Fruit fly (Drosophila melanogaster): Measurements from ENCODE around the gene Pbp95.

DNA sequence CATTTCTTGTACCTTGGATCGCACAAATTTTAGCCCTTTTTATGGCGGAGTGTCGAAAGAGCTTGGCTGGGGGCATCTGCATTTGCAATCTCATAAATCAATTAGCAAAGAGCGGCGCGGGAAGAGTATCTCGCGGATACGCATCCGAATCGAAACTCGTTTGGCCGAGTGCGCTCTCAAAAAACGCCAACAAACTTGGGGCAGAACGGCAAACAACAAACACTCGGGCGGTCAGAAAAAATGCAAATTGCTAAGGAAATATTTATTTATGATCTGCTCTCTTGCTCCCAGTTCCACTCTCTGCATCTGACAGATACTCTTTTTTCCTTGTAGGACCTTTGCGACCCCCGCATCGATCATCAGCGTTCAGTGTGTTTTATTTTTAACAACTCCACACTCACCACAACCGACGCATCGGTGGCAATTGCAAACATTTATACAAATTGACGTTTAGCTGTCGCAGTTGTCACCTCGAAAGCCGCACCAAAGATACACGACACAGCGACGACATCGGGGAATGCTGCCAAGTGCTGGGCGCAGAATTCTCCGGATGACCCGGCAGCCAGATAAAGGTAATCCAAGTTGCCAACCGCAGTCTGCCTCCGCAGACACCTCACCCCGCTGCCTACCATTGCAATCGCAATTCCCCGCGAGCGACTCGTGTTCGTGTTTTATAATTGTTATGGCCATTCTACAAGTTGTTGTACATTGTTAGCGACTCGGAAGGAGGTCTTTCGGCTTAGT is 44.5 kb upstream of the Pbp95 start:
- TF ChIP-seq EcR (GFP tag; optimal IDR thresholded peaks at IDR 0.05) (no peak), CG8478 (optimal IDR thresholded peaks at IDR 0.05) (no peak), pan (optimal IDR thresholded peaks at IDR 0.05) (no peak), usp (GFP tag; optimal IDR thresholded peaks at IDR 0.05) (no peak), Dll (optimal IDR thresholded peaks at IDR 0.05) (no peak), psq (optimal IDR thresholded peaks at IDR 0.05) (no peak)
